Fruit fly (Drosophila melanogaster) whole organism, embryonic: ENCODE measurements around the gene Targ3.

Source experiments
- Adf1 ChIP-seq: fragments of 200-800 bp; sonication (Bioruptor generic); IDR thresholded peaks from 2 replicates; pipeline ENCODE4 v1.3.6; 2022; ENCODE audit warnings: missing biosample characterization, missing genetic modification characterization
- Aef1 ChIP-seq: fragments of 200-800 bp; sonication (Bioruptor generic); IDR thresholded peaks from 3 replicates; pipeline ENCODE4 v1.3.6; 2022; ENCODE audit warnings: missing biosample characterization, missing genetic modification characterization
- Awh ChIP-seq: fragments of 200-800 bp; sonication (Bioruptor generic); IDR thresholded peaks from 2 replicates; pipeline ENCODE4, ENCODE4 v1.3.6; 2022; ENCODE audit warnings: missing biosample characterization, missing genetic modification characterization
- Bgb ChIP-seq: fragments of 200-800 bp; sonication (Bioruptor generic); IDR thresholded peaks from 2 replicates; pipeline ENCODE4 v1.3.6; 2022; ENCODE audit warnings: missing biosample characterization, missing genetic modification characterization; ENCODE audit not compliant: partially characterized antibody
- Blimp-1 ChIP-seq: fragments of 200-800 bp; sonication (Bioruptor generic); optimal IDR thresholded peaks from 3 replicates; lab custom pipeline; 2018; ENCODE audit warnings: missing biosample characterization, missing genetic modification characterization, mild to moderate bottlenecking, moderate library complexity, missing genetic modification reagents
- CG10366 ChIP-seq: fragments of 200-800 bp; sonication (Bioruptor generic); IDR thresholded peaks from 2 replicates; pipeline ENCODE4 v1.3.6; 2022; ENCODE audit warnings: missing biosample characterization, missing genetic modification characterization
- CG12071 ChIP-seq: fragments of 200-800 bp; sonication (Bioruptor generic); optimal IDR thresholded peaks from 3 replicates; lab custom pipeline; 2018; ENCODE audit warnings: missing biosample characterization, mild to moderate bottlenecking, missing genetic modification characterization
- CG12942 ChIP-seq: fragments of 200-800 bp; sonication (Bioruptor generic); optimal IDR thresholded peaks from 3 replicates; lab custom pipeline; 2016; ENCODE audit warnings: missing biosample characterization, missing genetic modification characterization
- CG14860 ChIP-seq: fragments of 200-800 bp; sonication (Bioruptor generic); IDR thresholded peaks from 3 replicates; pipeline ENCODE4 v1.3.6; 2022; ENCODE audit warnings: missing biosample characterization, missing genetic modification characterization; ENCODE audit not compliant: partially characterized antibody
- CG17186 ChIP-seq: fragments of 200-800 bp; sonication (Bioruptor generic); optimal IDR thresholded peaks from 3 replicates; lab custom pipeline; 2017; ENCODE audit warnings: missing biosample characterization, missing genetic modification reagents, missing genetic modification characterization
- CG17385 ChIP-seq: fragments of 200-800 bp; sonication (Bioruptor generic); optimal IDR thresholded peaks from 3 replicates; lab custom pipeline; 2018; ENCODE audit warnings: missing biosample characterization, mild to moderate bottlenecking, missing genetic modification characterization
- CG3163 ChIP-seq: fragments of 200-800 bp; sonication (Bioruptor generic); optimal IDR thresholded peaks from 3 replicates; lab custom pipeline; 2016; ENCODE audit warnings: missing biosample characterization, missing genetic modification characterization
- CG32532 ChIP-seq: fragments of 200-800 bp; sonication (Bioruptor generic); IDR thresholded peaks from 2 replicates; pipeline ENCODE4 v1.3.6; 2022; ENCODE audit warnings: missing biosample characterization, missing genetic modification characterization
- CG42726 ChIP-seq: fragments of 200-800 bp; sonication (Bioruptor generic); IDR thresholded peaks from 2 replicates; pipeline ENCODE4 v1.3.6; 2022; ENCODE audit warnings: missing biosample characterization, missing genetic modification characterization; ENCODE audit not compliant: partially characterized antibody
- CG5180 ChIP-seq: fragments of 200-800 bp; sonication (Bioruptor generic); optimal IDR thresholded peaks from 3 replicates; lab custom pipeline; 2017; ENCODE audit warnings: missing biosample characterization, missing genetic modification characterization, mild to moderate bottlenecking, moderate library complexity, missing genetic modification reagents
- CG5245 ChIP-seq: fragments of 200-800 bp; sonication (Bioruptor generic); optimal IDR thresholded peaks from 3 replicates; lab custom pipeline; 2016; ENCODE audit warnings: missing biosample characterization, missing genetic modification characterization
- CG6813 ChIP-seq: fragments of 200-800 bp; sonication (Bioruptor generic); optimal IDR thresholded peaks from 2 replicates; lab custom pipeline; 2017; ENCODE audit warnings: missing biosample characterization, missing genetic modification characterization, mild to moderate bottlenecking, moderate library complexity, missing genetic modification reagents
- Dad ChIP-seq: fragments of 200-800 bp; sonication (Bioruptor generic); optimal IDR thresholded peaks from 3 replicates; lab custom pipeline; 2016; ENCODE audit warnings: missing biosample characterization, missing genetic modification characterization
- Drgx ChIP-seq: fragments of 200-800 bp; sonication (Bioruptor generic); IDR thresholded peaks from 2 replicates; pipeline ENCODE4 v1.3.6; 2022; ENCODE audit warnings: missing biosample characterization, missing genetic modification characterization
- Eip74EF ChIP-seq, 2 experiments: fragments of 200-800 bp in 1 of 2; fragments of >200 bp in 1 of 2; sonication (Bioruptor generic) in 1 of 2; optimal IDR thresholded peaks; 2 replicates each; lab custom pipeline; 2017 to 2019; ENCODE audit warnings: missing biosample characterization in 2 of 2, missing genetic modification characterization in 2 of 2, mild to moderate bottlenecking in 1 of 2, moderate library complexity in 1 of 2
- Ets65A ChIP-seq: fragments of 200-800 bp; sonication (Bioruptor generic); peaks from one replicate; lab custom pipeline; 2016; ENCODE audit warnings: missing biosample characterization, missing genetic modification characterization
- HLHmδ ChIP-seq: fragments of 200-800 bp; sonication (Bioruptor generic); optimal IDR thresholded peaks from 2 replicates; lab custom pipeline; 2018; ENCODE audit warnings: missing biosample characterization, mild to moderate bottlenecking, missing genetic modification characterization, moderate library complexity
- MTF-1 ChIP-seq: fragments of 200-800 bp; sonication (Bioruptor generic); optimal IDR thresholded peaks from 2 replicates; lab custom pipeline; 2018; ENCODE audit warnings: missing biosample characterization, mild to moderate bottlenecking, missing genetic modification characterization, borderline replicate concordance
- Mad ChIP-seq: fragments of 200-800 bp; sonication (Bioruptor generic); optimal IDR thresholded peaks from 2 replicates; lab custom pipeline; 2016; ENCODE audit warnings: missing biosample characterization, missing genetic modification characterization
- Med ChIP-seq: fragments of 200-800 bp; sonication (Bioruptor generic); peaks from one replicate; lab custom pipeline; 2016; ENCODE audit warnings: missing biosample characterization, missing genetic modification characterization, mild to moderate bottlenecking, inconsistent platforms, moderate library complexity
- Myb ChIP-seq: fragments of 200-800 bp; sonication (Bioruptor generic); optimal IDR thresholded peaks from 2 replicates; lab custom pipeline; 2016; ENCODE audit warnings: missing biosample characterization, missing genetic modification characterization
- Nf-YB ChIP-seq: fragments of 200-800 bp; sonication (Bioruptor generic); optimal IDR thresholded peaks from 3 replicates; lab custom pipeline; 2019; ENCODE audit warnings: missing biosample characterization, mild to moderate bottlenecking, missing genetic modification characterization, moderate library complexity
- Sin3A ChIP-seq: fragments of >200 bp; optimal IDR thresholded peaks from 2 replicates; lab custom pipeline; 2018
- Trl ChIP-seq, 3 experiments: fragments of >200 bp in 2 of 3; fragments of 200-800 bp in 1 of 3; sonication (Bioruptor generic) in 1 of 3; optimal IDR thresholded peaks; 2 replicates in 1 of 3; 3 replicates in 2 of 3; lab custom pipeline; 2016 to 2017; ENCODE audit warnings: missing biosample characterization in 1 of 3, missing genetic modification characterization in 1 of 3
- Xrp1 ChIP-seq: fragments of 200-800 bp; sonication (Bioruptor generic); IDR thresholded peaks from 2 replicates; pipeline ENCODE4 v1.3.6; 2022; ENCODE audit warnings: missing biosample characterization, missing genetic modification characterization
- ac ChIP-seq: fragments of 200-800 bp; sonication (Bioruptor generic); optimal IDR thresholded peaks from 3 replicates; lab custom pipeline; 2017; ENCODE audit warnings: missing biosample characterization, mild to moderate bottlenecking, missing genetic modification characterization
- ase ChIP-seq: fragments of 200-800 bp; sonication (Bioruptor generic); IDR thresholded peaks from 3 replicates; pipeline ENCODE4 v1.3.6; 2022; ENCODE audit warnings: missing biosample characterization, missing genetic modification characterization
- dimm ChIP-seq: fragments of 200-800 bp; sonication (Bioruptor generic); IDR thresholded peaks from 2 replicates; pipeline ENCODE4 v1.3.6; 2022; ENCODE audit warnings: missing biosample characterization, missing genetic modification characterization
- gce ChIP-seq: fragments of 200-800 bp; sonication (Bioruptor generic); IDR thresholded peaks from 3 replicates; pipeline ENCODE4 v1.3.6; 2022; ENCODE audit warnings: missing biosample characterization, missing genetic modification characterization
- gcm ChIP-seq: fragments of 200-800 bp; sonication (Bioruptor generic); optimal IDR thresholded peaks from 2 replicates; lab custom pipeline; 2019; ENCODE audit warnings: missing biosample characterization, mild to moderate bottlenecking, missing genetic modification characterization, moderate library complexity
- lab ChIP-seq: fragments of 200-800 bp; sonication (Bioruptor generic); optimal IDR thresholded peaks from 3 replicates; lab custom pipeline; 2017; ENCODE audit warnings: missing biosample characterization, missing genetic modification characterization, mild to moderate bottlenecking, moderate library complexity, missing genetic modification reagents
- nau ChIP-seq: fragments of 200-800 bp; sonication (Bioruptor generic); optimal IDR thresholded peaks from 3 replicates; lab custom pipeline; 2017; ENCODE audit warnings: missing biosample characterization, mild to moderate bottlenecking, missing genetic modification characterization, missing genetic modification reagents
- onecut ChIP-seq: fragments of 200-800 bp; sonication (Bioruptor generic); IDR thresholded peaks from 2 replicates; pipeline ENCODE4 v1.3.6; 2022; ENCODE audit warnings: missing biosample characterization, missing genetic modification characterization
- psq ChIP-seq: fragments of 200-800 bp; sonication (Bioruptor generic); optimal IDR thresholded peaks from 2 replicates; lab custom pipeline; 2017; ENCODE audit warnings: missing biosample characterization, missing genetic modification characterization
- pum ChIP-seq: fragments of 200-800 bp; sonication (Bioruptor generic); optimal IDR thresholded peaks from 2 replicates; lab custom pipeline; 2016; ENCODE audit warnings: missing biosample characterization, missing genetic modification characterization
- sens ChIP-seq: fragments of 200-800 bp; sonication (Bioruptor generic); peaks from one replicate; lab custom pipeline; 2016; ENCODE audit warnings: missing biosample characterization, missing genetic modification characterization
- sisA ChIP-seq: fragments of 200-800 bp; sonication (Bioruptor generic); IDR thresholded peaks from 2 replicates; pipeline ENCODE4 v1.3.6; 2022; ENCODE audit warnings: missing biosample characterization, missing genetic modification characterization
- sna ChIP-seq: fragments of 200-800 bp; sonication (Bioruptor generic); IDR thresholded peaks from 2 replicates; pipeline ENCODE4 v1.3.6; 2022; ENCODE audit warnings: missing biosample characterization, missing genetic modification characterization; ENCODE audit not compliant: partially characterized antibody
- vvl ChIP-seq: fragments of 200-800 bp; sonication (Bioruptor generic); IDR thresholded peaks from 2 replicates; pipeline ENCODE4 v1.3.6; 2022; ENCODE audit warnings: missing biosample characterization, missing genetic modification characterization
- zen2 ChIP-seq: fragments of 200-800 bp; sonication (Bioruptor generic); IDR thresholded peaks from 3 replicates; pipeline ENCODE4 v1.3.6; 2022; ENCODE audit warnings: missing biosample characterization, missing genetic modification characterization; ENCODE audit not compliant: partially characterized antibody

Targ3 gene

DNA sequence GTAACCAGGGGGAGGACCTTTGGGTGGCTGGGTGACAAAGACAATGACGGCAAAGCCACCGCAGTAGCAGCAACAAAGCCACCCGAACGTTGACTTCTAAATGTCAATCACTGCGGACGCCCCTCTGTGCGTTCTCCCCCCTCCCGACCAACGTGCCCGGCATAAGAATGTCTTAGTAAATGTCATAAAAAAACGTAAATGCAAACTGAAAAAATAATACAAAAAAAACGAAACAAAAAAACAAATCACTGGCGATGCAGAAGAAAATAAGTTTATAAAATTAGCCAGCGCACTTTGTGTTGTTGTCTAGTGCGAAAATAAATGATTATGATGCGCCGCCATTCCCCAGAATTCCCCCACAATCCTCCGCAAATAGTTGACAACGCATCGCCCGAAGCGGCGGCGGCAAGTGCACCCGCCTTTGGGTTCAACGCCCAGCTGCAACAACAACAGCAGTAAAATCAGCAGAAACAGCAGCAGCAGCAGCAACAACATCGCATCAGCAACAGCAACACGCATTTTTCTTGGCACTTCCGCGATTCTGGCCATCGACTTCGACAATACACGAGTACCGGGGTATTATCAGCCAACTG, 40.4 kb downstream of the Targ3 start (continued):
- TF ChIP-seq Mad (GFP tag; lab: Kevin White, UChicago) (no peak), CG5180 (GFP tag; lab: Kevin White, UChicago) (no peak), Sin3A (lab: Kevin White, UChicago) (no peak), onecut (GFP tag; lab: Robert Waterston, UW) (no peak), CG5245 (GFP tag; lab: Kevin White, UChicago) (no peak), Eip74EF (GFP tag; optimal IDR thresholded peaks at IDR 0.05; lab: Kevin White, UChicago) (no peak), ase (GFP tag; lab: Robert Waterston, UW) (no peak), gcm (no peak), CG12071 (GFP tag; lab: Kevin White, UChicago) (no peak), Ets65A (GFP tag; lab: Kevin White, UChicago) (peak; percentile 14), nau (no peak)
- TF ChIP-seq, all 482 proteins: peak for 4

DNA sequence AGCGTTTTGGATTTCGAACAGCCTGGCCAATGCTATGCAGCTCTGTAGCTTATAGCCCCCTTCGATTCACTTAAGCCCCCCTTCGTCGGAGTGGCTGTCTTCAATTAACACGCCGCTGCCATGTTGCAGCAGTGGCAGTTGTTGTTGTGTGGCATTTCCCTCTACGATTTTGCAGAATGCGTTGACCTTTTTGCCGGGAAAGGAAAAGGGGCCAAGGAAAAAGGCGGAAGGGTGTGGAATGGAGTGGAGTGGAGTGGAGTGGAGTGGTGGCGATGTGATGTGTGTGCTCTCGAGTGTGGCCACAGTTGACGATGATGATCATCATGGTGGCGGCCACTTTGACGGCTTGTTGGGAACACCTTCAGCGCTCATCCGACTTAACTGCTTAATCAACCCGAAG, 41.7 kb downstream of the Targ3 start:
- TF ChIP-seq ac (GFP tag; lab: Kevin White, UChicago): no peak
- TF ChIP-seq Ets65A (GFP tag; lab: Kevin White, UChicago): peak; percentile 59
- TF ChIP-seq Drgx (GFP tag; lab: Robert Waterston, UW): 0 out of 2 replicates have a peak, but pooled peaks have one; percentile 9
- no peak for TF ChIP-seq Dad (GFP tag; lab: Kevin White, UChicago)
- no peak for TF ChIP-seq CG14860
- TF ChIP-seq gce (GFP tag; lab: Robert Waterston, UW): no peak

DNA sequence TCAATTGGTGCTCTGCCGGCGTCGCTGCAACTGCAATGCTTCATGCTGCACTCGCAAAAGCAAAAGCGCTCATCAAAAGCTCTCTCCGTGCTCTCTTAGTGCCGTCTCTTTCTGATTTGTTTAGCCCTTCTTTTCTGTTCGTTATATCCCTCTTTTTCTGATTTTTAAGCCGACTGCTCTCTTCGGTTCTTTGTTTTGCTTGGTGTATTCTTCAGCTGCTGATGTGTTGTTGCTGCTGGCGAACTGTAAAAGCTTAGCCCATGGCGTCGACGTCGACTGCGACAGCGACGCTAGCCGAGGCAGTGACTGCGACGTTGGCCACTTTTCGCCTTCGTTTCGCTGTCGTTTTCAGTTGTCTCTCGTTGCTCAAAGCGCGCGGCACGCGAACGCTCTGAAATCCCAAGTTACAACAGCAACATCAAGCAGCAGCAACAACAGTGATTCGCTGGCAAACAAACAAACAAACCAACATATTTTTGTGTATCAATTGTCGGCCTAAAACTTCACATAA, 43.4 kb downstream of the Targ3 start:
- TF ChIP-seq Aef1 (GFP tag; lab: Robert Waterston, UW): peak; percentile 61; the same call in 2 of the 3 replicates
- TF ChIP-seq CG12071 (GFP tag; lab: Kevin White, UChicago): peak; percentile 41
- peak; percentile 100 for TF ChIP-seq Adf1 (GFP tag; lab: Robert Waterston, UW)
- peak; percentile 73 for TF ChIP-seq CG42726 (GFP tag; lab: Robert Waterston, UW)
- no peak for TF ChIP-seq Myb (GFP tag; lab: Kevin White, UChicago)
- peak; percentile 68 for TF ChIP-seq CG3163
- peak; percentile 81 to 86 for TF ChIP-seq Trl (optimal IDR thresholded peaks at IDR 0.05; lab: Kevin White, UChicago)
- TF ChIP-seq Trl (GFP tag; optimal IDR thresholded peaks at IDR 0.05; lab: Kevin White, UChicago): no peak
- TF ChIP-seq CG17385: peak; percentile 30
- peak; percentile 40 for TF ChIP-seq lab (GFP tag; lab: Kevin White, UChicago)
- TF ChIP-seq CG12942: no peak
- peak; percentile 33; the same call in 1 of the 2 replicates for TF ChIP-seq Drgx (GFP tag; lab: Robert Waterston, UW)
- TF ChIP-seq Nf-YB (GFP tag; lab: Kevin White, UChicago): peak; percentile 75
- TF ChIP-seq CG17186 (GFP tag; lab: Kevin White, UChicago): no peak
- peak; percentile 57 for TF ChIP-seq MTF-1 (GFP tag; lab: Kevin White, UChicago)
- no peak for TF ChIP-seq Xrp1 (GFP tag; lab: Robert Waterston, UW)
- peak; percentile 76; the same call in 2 of the 3 replicates for TF ChIP-seq zen2 (GFP tag; lab: Robert Waterston, UW)
- no peak for TF ChIP-seq dimm
- peak; percentile 46; the same call in 1 of the 2 replicates for TF ChIP-seq CG32532 (GFP tag; lab: Robert Waterston, UW)
- peak; percentile 52; the same call in 1 of the 2 replicates for TF ChIP-seq Bgb (GFP tag; lab: Robert Waterston, UW)
- TF ChIP-seq sisA (GFP tag; lab: Robert Waterston, UW): no peak
- TF ChIP-seq CG10366 (GFP tag; lab: Robert Waterston, UW): no peak
- peak; percentile 77 for TF ChIP-seq Blimp-1
- peak; percentile 64 for TF ChIP-seq sens (GFP tag; lab: Kevin White, UChicago)
- TF ChIP-seq pum (GFP tag; lab: Kevin White, UChicago): no peak
- peak; percentile 4 for TF ChIP-seq HLHmδ (GFP tag; lab: Kevin White, UChicago)
- TF ChIP-seq Med (GFP tag; lab: Kevin White, UChicago): no peak
- peak; percentile 77 for TF ChIP-seq psq (GFP tag; lab: Kevin White, UChicago)
- peak; percentile 20 for TF ChIP-seq CG6813 (GFP tag; lab: Kevin White, UChicago)
- TF ChIP-seq vvl (GFP tag; lab: Robert Waterston, UW): peak; percentile 44
- peak; percentile 36; the same call in 1 of the 2 replicates for TF ChIP-seq Awh (GFP tag; lab: Robert Waterston, UW)
- peak; percentile 48; the same call in 1 of the 2 replicates for TF ChIP-seq sna (GFP tag; lab: Robert Waterston, UW)
